Worm (Caenorhabditis elegans) whole organism, mixed stage, embryonic: Measurements from ENCODE around the gene K08D8.9.

ENCODE experiments used
- elt-1 ChIP-seq: sonication (generic microtip); optimal IDR thresholded peaks from 2 replicates; lab custom pipeline; 2017; ENCODE audit warnings: missing genetic modification characterization, mild to moderate bottlenecking, missing compliant biosample characterization, antibody characterized with exemption, moderate library complexity, borderline replicate concordance; ENCODE audit not compliant: insufficient read depth
- elt-3 ChIP-seq: fragments of 150-350 bp; optimal IDR thresholded peaks from 2 replicates; lab custom pipeline; 2014; ENCODE audit warnings: missing biosample characterization, missing genetic modification characterization
- ham-2 ChIP-seq: fragments of 200-800 bp; sonication (Bioruptor generic); optimal IDR thresholded peaks from 2 replicates; lab custom pipeline; 2018; ENCODE audit warnings: mild to moderate bottlenecking, missing genetic modification characterization, missing compliant biosample characterization
- lsy-2 ChIP-seq: fragments of 150-350 bp; optimal IDR thresholded peaks from 2 replicates; lab custom pipeline; 2014; ENCODE audit warnings: missing biosample characterization, missing genetic modification characterization
- nhr-76 ChIP-seq: sonication (generic microtip); optimal IDR thresholded peaks from 2 replicates; lab custom pipeline; 2017; ENCODE audit warnings: missing biosample characterization, missing genetic modification characterization
- pha-4 ChIP-seq: fragments of 150-350 bp; optimal IDR thresholded peaks from 2 replicates; lab custom pipeline; 2018; ENCODE audit warnings: missing biosample characterization, missing genetic modification reagents, missing genetic modification characterization
- sptf-1 ChIP-seq: sonication (generic microtip); optimal IDR thresholded peaks from 2 replicates; lab custom pipeline; 2017; ENCODE audit warnings: mild to moderate bottlenecking, missing genetic modification characterization, moderate library complexity, missing compliant biosample characterization
- tbx-8 ChIP-seq: fragments of 200-800 bp; sonication (Bioruptor generic); optimal IDR thresholded peaks from 2 replicates; lab custom pipeline; 2018; ENCODE audit warnings: mild to moderate bottlenecking, missing genetic modification characterization, moderate library complexity, missing compliant biosample characterization

DNA sequence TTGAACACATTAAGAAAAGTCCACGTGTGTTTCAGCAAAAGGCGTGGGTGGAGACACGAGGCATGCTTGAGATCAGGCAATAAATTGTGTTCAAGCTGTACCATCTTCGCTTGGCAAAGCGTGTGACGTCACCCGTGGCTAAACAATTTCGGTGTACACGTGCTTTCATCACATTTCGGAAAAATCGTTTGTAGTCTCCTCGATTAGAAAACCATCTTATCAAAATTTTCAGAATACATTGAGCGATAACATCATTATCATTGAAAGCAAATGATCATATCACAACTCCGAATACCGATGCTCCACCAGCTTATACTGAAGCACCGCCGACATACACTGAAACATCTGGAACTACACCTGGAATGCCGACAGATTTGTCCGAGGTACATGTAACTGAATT is 2.1 kb downstream of the K08D8.9 start:
- TF ChIP-seq lsy-2 (tag; lab: Kevin White, UChicago) (no peak), sptf-1 (tag; lab: Kevin White, UChicago) (no peak), elt-1 (tag; lab: Kevin White, UChicago) (no peak), pha-4 (no peak), elt-3 (no peak), ham-2 (GFP tag; lab: Kevin White, UChicago) (no peak), nhr-76 (no peak), tbx-8 (no peak)
